Worm (Caenorhabditis elegans) whole organism, L4 larva: ENCODE data around the gene gst-31.

Experiments used
- F26F4.8 ChIP-seq: fragments of 200-800 bp; sonication (Bioruptor generic); conservative IDR thresholded peaks from 2 replicates; pipeline ENCODE4 v1.3.6; 2022; ENCODE audit warnings: missing genetic modification characterization, missing compliant biosample characterization
- T20F7.1 ChIP-seq: fragments of 200-800 bp; sonication (Bioruptor generic); optimal IDR thresholded peaks from 2 replicates; lab custom pipeline; 2018; ENCODE audit warnings: mild to moderate bottlenecking, missing genetic modification characterization, missing compliant biosample characterization
- Y5F2A.4 ChIP-seq: fragments of 200-800 bp; sonication (Bioruptor generic); optimal IDR thresholded peaks from 2 replicates; lab custom pipeline; 2018; ENCODE audit warnings: mild to moderate bottlenecking, missing genetic modification characterization, missing compliant biosample characterization
- Y75B8A.6 ChIP-seq: fragments of 200-800 bp; sonication (Bioruptor generic); IDR thresholded peaks from 2 replicates; pipeline ENCODE4 v1.3.6; 2022; ENCODE audit warnings: missing genetic modification reagents, missing genetic modification characterization, missing compliant biosample characterization
- aha-1 ChIP-seq: fragments of 150-350 bp; peaks from one replicate; lab custom pipeline; 2014; ENCODE audit warnings: missing biosample characterization, missing genetic modification characterization
- aly-2 ChIP-seq: sonication (generic microtip); optimal IDR thresholded peaks from 2 replicates; lab custom pipeline; 2018; ENCODE audit warnings: missing biosample characterization, missing genetic modification characterization
- ama-1 ChIP-seq: fragments of 150-350 bp; optimal IDR thresholded peaks from 2 replicates; lab custom pipeline; 2014; ENCODE audit warnings: inconsistent platforms, mixed read lengths
- attf-4 ChIP-seq: sonication (generic microtip); optimal IDR thresholded peaks from 3 replicates; lab custom pipeline; 2017; ENCODE audit warnings: missing biosample characterization, missing genetic modification characterization
- ceh-28 ChIP-seq: fragments of 150-350 bp; optimal IDR thresholded peaks from 2 replicates; lab custom pipeline; 2014; ENCODE audit warnings: missing biosample characterization, missing genetic modification reagents, missing genetic modification characterization
- ceh-32 ChIP-seq: sonication (generic microtip); optimal IDR thresholded peaks from 2 replicates; lab custom pipeline; 2016; ENCODE audit warnings: mild to moderate bottlenecking, missing genetic modification characterization, missing compliant biosample characterization; ENCODE audit not compliant: poor library complexity
- ceh-82 ChIP-seq: sonication (generic microtip); optimal IDR thresholded peaks from 2 replicates; lab custom pipeline; 2017; ENCODE audit warnings: missing biosample characterization, missing genetic modification characterization
- ctbp-1 ChIP-seq: fragments of 200-800 bp; sonication (Bioruptor generic); IDR thresholded peaks from 2 replicates; pipeline ENCODE4 v1.3.6; 2022; ENCODE audit warnings: missing genetic modification reagents, missing genetic modification characterization, missing compliant biosample characterization
- dmd-6 ChIP-seq: fragments of 200-800 bp; sonication (Bioruptor generic); IDR thresholded peaks from 2 replicates; pipeline ENCODE4 v1.3.6; 2022; ENCODE audit warnings: missing genetic modification reagents, missing genetic modification characterization, missing compliant biosample characterization
- dmd-9 ChIP-seq: fragments of 200-800 bp; sonication (Bioruptor generic); IDR thresholded peaks from 2 replicates; pipeline ENCODE4 v1.3.6; 2022; ENCODE audit warnings: missing genetic modification reagents, missing genetic modification characterization, missing compliant biosample characterization
- dpl-1 ChIP-seq: fragments of 150-350 bp; optimal IDR thresholded peaks from 2 replicates; lab custom pipeline; 2014; ENCODE audit warnings: missing biosample characterization, missing genetic modification reagents, missing genetic modification characterization
- hlh-11 ChIP-seq: fragments of 200-800 bp; sonication (Bioruptor generic); optimal IDR thresholded peaks from 2 replicates; lab custom pipeline; 2018; ENCODE audit warnings: mild to moderate bottlenecking, missing genetic modification characterization, missing compliant biosample characterization
- hmg-1.1 ChIP-seq: fragments of 200-800 bp; sonication (Bioruptor generic); IDR thresholded peaks from 2 replicates; pipeline ENCODE4 v1.3.6; 2022; ENCODE audit warnings: missing genetic modification reagents, missing genetic modification characterization, missing compliant biosample characterization
- lim-7 ChIP-seq: fragments of 200-800 bp; sonication (Bioruptor generic); IDR thresholded peaks from 2 replicates; pipeline ENCODE4 v1.3.6; 2022; ENCODE audit warnings: missing genetic modification characterization, missing compliant biosample characterization
- lin-15B ChIP-seq: fragments of 150-350 bp; sonication (generic microtip); optimal IDR thresholded peaks from 3 replicates; lab custom pipeline; 2014; ENCODE audit warnings: missing biosample characterization, missing genetic modification characterization
- lin-29 ChIP-seq: fragments of 200-800 bp; sonication (Bioruptor generic); IDR thresholded peaks from 2 replicates; pipeline ENCODE4 v1.3.6; 2022; ENCODE audit warnings: missing genetic modification reagents, missing genetic modification characterization, missing compliant biosample characterization
- lsy-2 ChIP-seq, 2 experiments: fragments of 150-350 bp in 1 of 2; sonication (generic microtip) in 1 of 2; optimal IDR thresholded peaks; 2 replicates each; lab custom pipeline; 2014 to 2017; ENCODE audit warnings: missing biosample characterization in 2 of 2, missing genetic modification characterization in 2 of 2
- madf-9 ChIP-seq: fragments of 200-800 bp; sonication (Bioruptor generic); conservative IDR thresholded peaks from 2 replicates; pipeline ENCODE4 v1.3.6; 2022; ENCODE audit warnings: missing genetic modification reagents, missing genetic modification characterization, missing compliant biosample characterization
- mdl-1 ChIP-seq, 2 experiments: fragments of 150-350 bp in 1 of 2; sonication (generic microtip) in 1 of 2; optimal IDR thresholded peaks; 2 replicates each; lab custom pipeline; 2014 to 2017; ENCODE audit warnings: missing biosample characterization in 2 of 2, missing genetic modification characterization in 2 of 2
- mep-1 ChIP-seq: fragments of 150-350 bp; sonication (generic microtip); optimal IDR thresholded peaks from 3 replicates; lab custom pipeline; 2014; ENCODE audit warnings: missing biosample characterization, missing genetic modification characterization
- mes-2 ChIP-seq: sonication (generic microtip); optimal IDR thresholded peaks from 2 replicates; lab custom pipeline; 2016; ENCODE audit warnings: missing genotype, mild to moderate bottlenecking, missing genetic modification characterization, missing compliant biosample characterization; ENCODE audit not compliant: poor library complexity, severe bottlenecking
- mxl-2 ChIP-seq: fragments of 200-800 bp; sonication (Bioruptor generic); conservative IDR thresholded peaks from 2 replicates; pipeline ENCODE4 v1.3.6; 2022; ENCODE audit warnings: missing genetic modification reagents, missing genetic modification characterization, missing compliant biosample characterization
- mxl-3 ChIP-seq: fragments of 200-800 bp; sonication (Bioruptor generic); optimal IDR thresholded peaks from 2 replicates; lab custom pipeline; 2018; ENCODE audit warnings: mild to moderate bottlenecking, missing genetic modification characterization, missing compliant biosample characterization
- nhr-10 ChIP-seq: fragments of 150-350 bp; optimal IDR thresholded peaks from 2 replicates; lab custom pipeline; 2014; ENCODE audit warnings: missing biosample characterization, missing genetic modification characterization
- nhr-11 ChIP-seq: fragments of 150-350 bp; optimal IDR thresholded peaks from 2 replicates; lab custom pipeline; 2014; ENCODE audit warnings: missing biosample characterization, missing genetic modification characterization
- nhr-111 ChIP-seq: fragments of 200-800 bp; sonication (Bioruptor generic); optimal IDR thresholded peaks from 2 replicates; lab custom pipeline; 2018; ENCODE audit warnings: mild to moderate bottlenecking, missing genetic modification characterization, missing compliant biosample characterization
- nhr-25 ChIP-seq: sonication (generic microtip); optimal IDR thresholded peaks from 2 replicates; lab custom pipeline; 2017; ENCODE audit warnings: missing genetic modification characterization, mild to moderate bottlenecking, missing compliant biosample characterization, antibody characterized with exemption, moderate library complexity, borderline replicate concordance; ENCODE audit not compliant: insufficient read depth
- nhr-28 ChIP-seq: fragments of 150-350 bp; optimal IDR thresholded peaks from 2 replicates; lab custom pipeline; 2014; ENCODE audit warnings: missing biosample characterization, missing genetic modification characterization
- nhr-42 ChIP-seq: fragments of 200-800 bp; sonication (Bioruptor generic); IDR thresholded peaks from 2 replicates; pipeline ENCODE4 v1.3.6; 2022; ENCODE audit warnings: missing genetic modification characterization, missing compliant biosample characterization
- nhr-76 ChIP-seq: fragments of 150-350 bp; optimal IDR thresholded peaks from 2 replicates; lab custom pipeline; 2014; ENCODE audit warnings: missing biosample characterization, missing genetic modification characterization
- pha-4 ChIP-seq, 2 experiments: fragments of 150-350 bp in 1 of 2; fragments of 200-800 bp in 1 of 2; sonication (Bioruptor generic) in 1 of 2; IDR thresholded peaks in 1 of 2; optimal IDR thresholded peaks in 1 of 2; 2 replicates each; pipeline versions ENCODE4 v1.3.6 to Lab custom; 2014 to 2022; ENCODE audit warnings: missing genetic modification characterization in 2 of 2, missing genetic modification reagents in 2 of 2, missing biosample characterization in 1 of 2, missing compliant biosample characterization in 1 of 2
- php-3 ChIP-seq: fragments of 200-800 bp; sonication (Bioruptor generic); IDR thresholded peaks from 2 replicates; pipeline ENCODE4 v1.3.6; 2022; ENCODE audit warnings: missing genetic modification reagents, missing genetic modification characterization, missing compliant biosample characterization
- rbr-2 ChIP-seq: sonication (generic microtip); optimal IDR thresholded peaks from 2 replicates; lab custom pipeline; 2016; ENCODE audit warnings: missing genotype, missing genetic modification characterization, missing compliant biosample characterization
- saeg-2 ChIP-seq: fragments of 200-800 bp; sonication (Bioruptor generic); IDR thresholded peaks from 2 replicates; pipeline ENCODE4 v1.3.6; 2022; ENCODE audit warnings: missing genetic modification reagents, missing genetic modification characterization, missing compliant biosample characterization
- skn-1 ChIP-seq: fragments of 150-350 bp; optimal IDR thresholded peaks from 2 replicates; lab custom pipeline; 2014; ENCODE audit warnings: missing biosample characterization, missing genetic modification characterization
- snpc-1.2 ChIP-seq: fragments of 200-800 bp; sonication (Bioruptor generic); IDR thresholded peaks from 2 replicates; pipeline ENCODE4 v1.3.6; 2022; ENCODE audit warnings: missing genetic modification reagents, missing genetic modification characterization, missing compliant biosample characterization
- tra-1 ChIP-seq: fragments of 200-800 bp; sonication (Bioruptor generic); IDR thresholded peaks from 2 replicates; pipeline ENCODE4 v1.3.6; 2022; ENCODE audit warnings: missing genetic modification reagents, missing genetic modification characterization, missing compliant biosample characterization
- unc-39 ChIP-seq: sonication (generic microtip); optimal IDR thresholded peaks from 2 replicates; lab custom pipeline; 2017; ENCODE audit warnings: missing biosample characterization, missing genetic modification characterization
- unc-62 ChIP-seq, 3 experiments: fragments of 150-350 bp in 1 of 3; sonication (generic microtip); optimal IDR thresholded peaks in 2 of 3; peaks in 1 of 3; 1 replicate in 1 of 3; 2 replicates in 2 of 3; lab custom pipeline; 2014 to 2017; ENCODE audit warnings: missing biosample characterization in 3 of 3, missing genetic modification characterization in 3 of 3, missing genetic modification reagents in 3 of 3, missing genotype in 1 of 3
- vab-7 ChIP-seq: fragments of 200-800 bp; sonication (Bioruptor generic); IDR thresholded peaks from 2 replicates; pipeline ENCODE4 v1.3.6; 2022; ENCODE audit warnings: missing genetic modification reagents, missing genetic modification characterization, missing compliant biosample characterization
- zfp-3 ChIP-seq: fragments of 200-800 bp; sonication (Bioruptor generic); conservative IDR thresholded peaks from 2 replicates; pipeline ENCODE4 v1.3.6; 2022; ENCODE audit warnings: missing genetic modification reagents, missing genetic modification characterization, missing compliant biosample characterization
- ztf-11 ChIP-seq: fragments of 150-350 bp; optimal IDR thresholded peaks from 2 replicates; lab custom pipeline; 2014; ENCODE audit warnings: missing biosample characterization, missing genetic modification characterization

Gene gst-31

ce11 chrII:15217949-15218348 lies 43.2 kb upstream of the gst-31 start (continued):
- TF ChIP-seq ctbp-1 (no peak), nhr-28 (tag; lab: Kevin White, UChicago) (no peak), lsy-2 (tag; optimal IDR thresholded peaks at IDR 0.05; lab: Kevin White, UChicago) (no peak), saeg-2 (GFP tag; lab: Robert Waterston, UW) (no peak), ceh-32 (tag; lab: Kevin White, UChicago) (no peak), snpc-1.2 (GFP tag; lab: Robert Waterston, UW) (no peak), dmd-6 (GFP tag; lab: Robert Waterston, UW) (no peak), php-3 (GFP tag; lab: Robert Waterston, UW) (no peak), ama-1 (no peak), aly-2 (no peak), attf-4 (tag; lab: Kevin White, UChicago) (no peak), F26F4.8 (no peak), lin-29 (GFP tag; lab: Robert Waterston, UW) (no peak), tra-1 (GFP tag; lab: Robert Waterston, UW) (no peak), skn-1 (tag; lab: Kevin White, UChicago) (no peak), vab-7 (no peak), nhr-76 (no peak), lin-15B (tag; lab: Kevin White, UChicago) (no peak), Y75B8A.6 (no peak), mep-1 (tag; lab: Kevin White, UChicago) (no peak)

ce11 chrII:15213732-15214131 lies 39.0 kb upstream of the gst-31 start:
- no peak for TF ChIP-seq nhr-111 (GFP tag; lab: Kevin White, UChicago)
- no peak for TF ChIP-seq zfp-3
- 0 out of 2 replicates have a peak, but pooled peaks have one; percentile 27 for TF ChIP-seq hmg-1.1 (GFP tag; lab: Robert Waterston, UW)
- TF ChIP-seq mes-2 (tag; lab: Kevin White, UChicago) = peak; percentile 21
- TF ChIP-seq ceh-28 = no peak
- 0 out of 2 replicates have a peak, but pooled peaks have one; percentile 25 for TF ChIP-seq nhr-42 (GFP tag; lab: Robert Waterston, UW)
- peak; percentile 13 for TF ChIP-seq mep-1 (tag; lab: Kevin White, UChicago)

ce11 chrII:15212260-15212914 lies 37.6 kb upstream of the gst-31 start:
- TF ChIP-seq T20F7.1 (GFP tag; lab: Kevin White, UChicago) = no peak
- peak; percentile 63 for TF ChIP-seq hlh-11
- TF ChIP-seq pha-4 (GFP tag; IDR thresholded peaks at IDR 0.05; lab: Robert Waterston, UW) = no peak
- no peak for TF ChIP-seq pha-4 (tag; optimal IDR thresholded peaks at IDR 0.05; lab: Kevin White, UChicago)
- TF ChIP-seq rbr-2 (tag; lab: Kevin White, UChicago) = no peak
- TF ChIP-seq dmd-9 = no peak
- TF ChIP-seq dpl-1 (GFP tag; lab: Kevin White, UChicago) = no peak
- no peak for TF ChIP-seq lin-15B (tag; lab: Kevin White, UChicago)
- TF ChIP-seq mxl-2 (GFP tag; lab: Robert Waterston, UW) = no peak
- peak; percentile 27 for TF ChIP-seq nhr-25 (tag; lab: Kevin White, UChicago)
- peak in 1 of 2 experiments; percentile 19 for TF ChIP-seq lsy-2 (tag; optimal IDR thresholded peaks at IDR 0.05; lab: Kevin White, UChicago)
- peak; percentile 32; the same call in 1 of the 2 replicates for TF ChIP-seq madf-9
- TF ChIP-seq mdl-1 (tag; optimal IDR thresholded peaks at IDR 0.05; lab: Kevin White, UChicago) = peak in 1 of 2 experiments; percentile 28
- no peak for TF ChIP-seq ceh-82 (tag; lab: Kevin White, UChicago)
- no peak for TF ChIP-seq lim-7 (GFP tag; lab: Robert Waterston, UW)
- TF ChIP-seq ztf-11 = no peak
- no peak for TF ChIP-seq unc-39
- peak; percentile 76 for TF ChIP-seq ama-1
- TF ChIP-seq mxl-3 (GFP tag; lab: Kevin White, UChicago) = no peak
- TF ChIP-seq unc-62 (GFP tag; optimal IDR thresholded peaks at IDR 0.05 in 1 of 2; lab: Kevin White, UChicago) = peak in 1 of 2 experiments; percentile 89
- no peak for TF ChIP-seq unc-62 (tag; optimal IDR thresholded peaks at IDR 0.05; lab: Kevin White, UChicago)
- no peak for TF ChIP-seq nhr-11 (tag; lab: Kevin White, UChicago)
- no peak for TF ChIP-seq Y5F2A.4 (GFP tag; lab: Kevin White, UChicago)
- TF ChIP-seq dmd-6 (GFP tag; lab: Robert Waterston, UW) = 0 out of 2 replicates have a peak, but pooled peaks have one; percentile 6
- peak; percentile 99 for TF ChIP-seq aha-1 (tag; lab: Kevin White, UChicago)
- peak; percentile 56 for TF ChIP-seq nhr-10 (tag; lab: Kevin White, UChicago)
- no peak for TF ChIP-seq lin-29 (GFP tag; lab: Robert Waterston, UW)
- TF ChIP-seq mep-1 (tag; lab: Kevin White, UChicago) = peak; percentile 54
